Worm (Caenorhabditis elegans) whole organism, young adult: ENCODE data around the gene haf-3.

Source experiments
- B0019.2 ChIP-seq: fragments of 200-800 bp; sonication (Bioruptor generic); conservative IDR thresholded peaks from 2 replicates; pipeline ENCODE4 v1.3.6; 2022; ENCODE audit warnings: missing genetic modification reagents, missing genetic modification characterization, missing compliant biosample characterization
- B0336.3 ChIP-seq: fragments of 200-800 bp; sonication (Bioruptor generic); IDR thresholded peaks from 2 replicates; pipeline ENCODE4 v1.3.6; 2022; ENCODE audit warnings: missing genetic modification characterization, missing compliant biosample characterization
- C06A6.2 ChIP-seq: fragments of 200-800 bp; sonication (Bioruptor generic); conservative IDR thresholded peaks from 2 replicates; pipeline ENCODE4 v1.3.6; 2022; ENCODE audit warnings: missing genetic modification characterization, missing compliant biosample characterization
- D2030.7 ChIP-seq: fragments of 200-800 bp; sonication (Bioruptor generic); IDR thresholded peaks from 2 replicates; pipeline ENCODE4 v1.3.6; 2022; ENCODE audit warnings: missing genetic modification reagents, missing genetic modification characterization, missing compliant biosample characterization
- F52B5.7 ChIP-seq: sonication (generic microtip); optimal IDR thresholded peaks from 2 replicates; lab custom pipeline; 2016; ENCODE audit warnings: mild to moderate bottlenecking, missing genetic modification characterization, missing compliant biosample characterization
- F57A8.1 ChIP-seq: fragments of 200-800 bp; sonication (Bioruptor generic); optimal IDR thresholded peaks from 2 replicates; lab custom pipeline; 2018; ENCODE audit warnings: mild to moderate bottlenecking, missing genetic modification characterization, moderate library complexity, missing compliant biosample characterization
- F57C9.4 ChIP-seq: sonication (generic microtip); optimal IDR thresholded peaks from 2 replicates; lab custom pipeline; 2017; ENCODE audit warnings: mild to moderate bottlenecking, missing genetic modification characterization, missing compliant biosample characterization
- K12H6.12 ChIP-seq: fragments of 200-800 bp; sonication (Bioruptor generic); optimal IDR thresholded peaks from 2 replicates; lab custom pipeline; 2018; ENCODE audit warnings: mild to moderate bottlenecking, missing genetic modification characterization, missing compliant biosample characterization
- T07F8.4 ChIP-seq: sonication (generic microtip); optimal IDR thresholded peaks from 2 replicates; lab custom pipeline; 2016; ENCODE audit warnings: mild to moderate bottlenecking, missing genetic modification characterization, moderate library complexity, missing compliant biosample characterization
- Y56A3A.18 ChIP-seq: fragments of 200-800 bp; sonication (Bioruptor generic); IDR thresholded peaks from 2 replicates; pipeline ENCODE4 v1.3.6; 2022; ENCODE audit warnings: missing genetic modification reagents, missing genetic modification characterization, missing compliant biosample characterization
- Y79H2A.3 ChIP-seq: fragments of 200-800 bp; sonication (Bioruptor generic); conservative IDR thresholded peaks from 2 replicates; pipeline ENCODE4 v1.3.6; 2022; ENCODE audit warnings: missing genetic modification reagents, missing genetic modification characterization, missing compliant biosample characterization
- ama-1 ChIP-seq, 3 experiments: fragments of 150-350 bp in 1 of 3; sonication (generic microtip) in 2 of 3; optimal IDR thresholded peaks; 2 replicates each; lab custom pipeline; 2014 to 2018; ENCODE audit warnings: missing biosample characterization in 2 of 3, missing genetic modification characterization in 2 of 3, missing genetic modification reagents in 2 of 3
- aptf-2 ChIP-seq: fragments of 200-800 bp; sonication (Bioruptor generic); conservative IDR thresholded peaks from 2 replicates; pipeline ENCODE4 v1.3.6; 2022; ENCODE audit warnings: missing genetic modification reagents, missing genetic modification characterization, missing compliant biosample characterization
- attf-5 ChIP-seq: fragments of 200-800 bp; sonication (Bioruptor generic); optimal IDR thresholded peaks from 2 replicates; lab custom pipeline; 2018; ENCODE audit warnings: mild to moderate bottlenecking, missing genetic modification characterization, missing compliant biosample characterization
- ccch-3 ChIP-seq: fragments of 200-800 bp; sonication (Bioruptor generic); optimal IDR thresholded peaks from 2 replicates; lab custom pipeline; 2018; ENCODE audit warnings: mild to moderate bottlenecking, missing genetic modification characterization, missing compliant biosample characterization
- ceh-100 ChIP-seq: fragments of 200-800 bp; sonication (Bioruptor generic); IDR thresholded peaks from 2 replicates; pipeline ENCODE4 v1.3.6; 2022; ENCODE audit warnings: missing genetic modification reagents, missing genetic modification characterization, missing compliant biosample characterization
- ceh-40 ChIP-seq: fragments of 200-800 bp; sonication (Bioruptor generic); IDR thresholded peaks from 2 replicates; pipeline ENCODE4 v1.3.6; 2022; ENCODE audit warnings: missing genetic modification characterization, missing compliant biosample characterization
- ceh-79 ChIP-seq: sonication (generic microtip); optimal IDR thresholded peaks from 2 replicates; lab custom pipeline; 2017; ENCODE audit warnings: mild to moderate bottlenecking, missing genetic modification characterization, missing compliant biosample characterization
- chd-7 ChIP-seq: sonication (generic microtip); optimal IDR thresholded peaks from 2 replicates; lab custom pipeline; 2016; ENCODE audit warnings: mild to moderate bottlenecking, missing genetic modification characterization, moderate library complexity, missing compliant biosample characterization
- dpff-1 ChIP-seq: sonication (generic microtip); optimal IDR thresholded peaks from 2 replicates; lab custom pipeline; 2017; ENCODE audit warnings: mild to moderate bottlenecking, missing genetic modification characterization, missing compliant biosample characterization
- efl-1 ChIP-seq: fragments of 150-350 bp; optimal IDR thresholded peaks from 2 replicates; lab custom pipeline; 2014; ENCODE audit warnings: missing biosample characterization, missing genetic modification reagents, missing genetic modification characterization
- egrh-3 ChIP-seq: fragments of 200-800 bp; sonication (Bioruptor generic); IDR thresholded peaks from 2 replicates; pipeline ENCODE4 v1.3.6; 2022; ENCODE audit warnings: missing genetic modification reagents, missing genetic modification characterization, missing compliant biosample characterization
- ekl-4 ChIP-seq: fragments of 200-800 bp; sonication (Bioruptor generic); IDR thresholded peaks from 2 replicates; pipeline ENCODE4 v1.3.6; 2022; ENCODE audit warnings: missing genetic modification reagents, missing genetic modification characterization, missing compliant biosample characterization
- hlh-12 ChIP-seq: sonication (generic microtip); optimal IDR thresholded peaks from 2 replicates; lab custom pipeline; 2016; ENCODE audit warnings: missing genetic modification characterization, missing compliant biosample characterization
- hrde-1 ChIP-seq: sonication (generic microtip); optimal IDR thresholded peaks from 2 replicates; lab custom pipeline; 2016; ENCODE audit warnings: missing genetic modification characterization, mild to moderate bottlenecking, missing compliant biosample characterization, moderate library complexity, missing genotype, missing genetic modification reagents, borderline replicate concordance
- let-607 ChIP-seq, 2 experiments: fragments of 200-800 bp in 1 of 2; sonication (Bioruptor generic) in 1 of 2; sonication (generic microtip) in 1 of 2; optimal IDR thresholded peaks; 2 replicates each; lab custom pipeline; 2016 to 2018; ENCODE audit warnings: mild to moderate bottlenecking in 2 of 2, missing compliant biosample characterization in 2 of 2, missing genetic modification characterization in 2 of 2, moderate library complexity in 2 of 2, missing genotype in 1 of 2
- lin-26 ChIP-seq: fragments of 200-800 bp; sonication (Bioruptor generic); IDR thresholded peaks from 2 replicates; pipeline ENCODE4 v1.3.6; 2022; ENCODE audit warnings: missing genetic modification reagents, missing genetic modification characterization, missing compliant biosample characterization
- lin-54 ChIP-seq: fragments of 200-800 bp; sonication (Bioruptor generic); optimal IDR thresholded peaks from 2 replicates; lab custom pipeline; 2018; ENCODE audit warnings: mild to moderate bottlenecking, missing genetic modification characterization, missing compliant biosample characterization
- lir-1 ChIP-seq: fragments of 200-800 bp; sonication (Bioruptor generic); conservative IDR thresholded peaks from 2 replicates; pipeline ENCODE4 v1.3.6; 2022; ENCODE audit warnings: missing genetic modification reagents, missing genetic modification characterization, missing compliant biosample characterization
- lsl-1 ChIP-seq: fragments of 200-800 bp; sonication (Bioruptor generic); optimal IDR thresholded peaks from 2 replicates; lab custom pipeline; 2018; ENCODE audit warnings: mild to moderate bottlenecking, missing genetic modification characterization, moderate library complexity, missing compliant biosample characterization
- madf-3 ChIP-seq: fragments of 200-800 bp; sonication (Bioruptor generic); IDR thresholded peaks from 2 replicates; pipeline ENCODE4 v1.3.6; 2022; ENCODE audit warnings: missing genetic modification reagents, missing genetic modification characterization, missing compliant biosample characterization
- mes-4 ChIP-seq: sonication (generic microtip); optimal IDR thresholded peaks from 2 replicates; lab custom pipeline; 2016; ENCODE audit warnings: missing genotype, missing genetic modification characterization, missing compliant biosample characterization
- nfya-1 ChIP-seq: sonication (generic microtip); optimal IDR thresholded peaks from 2 replicates; lab custom pipeline; 2017; ENCODE audit warnings: antibody characterized with exemption, missing compliant biosample characterization, missing genetic modification characterization, borderline replicate concordance; ENCODE audit not compliant: insufficient read depth
- nfya-2 ChIP-seq: fragments of 200-800 bp; sonication (Bioruptor generic); IDR thresholded peaks from 2 replicates; pipeline ENCODE4 v1.3.6; 2022; ENCODE audit warnings: missing genetic modification reagents, missing genetic modification characterization, missing compliant biosample characterization
- nhr-179 ChIP-seq: sonication (generic microtip); optimal IDR thresholded peaks from 2 replicates; lab custom pipeline; 2016; ENCODE audit warnings: mild to moderate bottlenecking, missing genetic modification characterization, missing compliant biosample characterization
- nhr-27 ChIP-seq: fragments of 200-800 bp; sonication (Bioruptor generic); optimal IDR thresholded peaks from 2 replicates; lab custom pipeline; 2018; ENCODE audit warnings: mild to moderate bottlenecking, missing genetic modification characterization, moderate library complexity, missing compliant biosample characterization
- nhr-90 ChIP-seq: sonication (generic microtip); optimal IDR thresholded peaks from 2 replicates; lab custom pipeline; 2016; ENCODE audit warnings: missing genotype, mild to moderate bottlenecking, missing genetic modification characterization, missing compliant biosample characterization
- pha-4 ChIP-seq: fragments of 150-350 bp; sonication (generic microtip); optimal IDR thresholded peaks from 2 replicates; lab custom pipeline; 2014; ENCODE audit warnings: missing biosample characterization, missing genetic modification reagents, missing genetic modification characterization
- snpc-4 ChIP-seq, 5 experiments: fragments of 150-350 bp in 1 of 5; sonication (generic microtip) in 4 of 5; optimal IDR thresholded peaks; 2 replicates each; lab custom pipeline; 2014 to 2018; ENCODE audit warnings: missing genetic modification characterization in 5 of 5, missing biosample characterization in 3 of 5, antibody characterized with exemption in 2 of 5, mild to moderate bottlenecking in 2 of 5, missing compliant biosample characterization in 2 of 5, missing genotype in 2 of 5, moderate library complexity in 2 of 5, missing genetic modification reagents in 1 of 5
- sptf-2 ChIP-seq: fragments of 200-800 bp; sonication (Bioruptor generic); optimal IDR thresholded peaks from 2 replicates; lab custom pipeline; 2018; ENCODE audit warnings: mild to moderate bottlenecking, missing genetic modification characterization, missing compliant biosample characterization
- tbp1 ChIP-seq: fragments of 200-800 bp; sonication (Bioruptor generic); optimal IDR thresholded peaks from 2 replicates; lab custom pipeline; 2018; ENCODE audit warnings: mild to moderate bottlenecking, missing genetic modification characterization, missing compliant biosample characterization
- unc-62 ChIP-seq: fragments of 150-350 bp; optimal IDR thresholded peaks from 2 replicates; lab custom pipeline; 2014; ENCODE audit warnings: missing biosample characterization, missing genetic modification reagents, missing genetic modification characterization
- ztf-25 ChIP-seq: fragments of 200-800 bp; sonication (Bioruptor generic); IDR thresholded peaks from 2 replicates; pipeline ENCODE4 v1.3.6; 2022; ENCODE audit warnings: missing genetic modification reagents, missing genetic modification characterization, missing compliant biosample characterization
- ztf-3 ChIP-seq: fragments of 200-800 bp; sonication (Bioruptor generic); optimal IDR thresholded peaks from 2 replicates; lab custom pipeline; 2018; ENCODE audit warnings: mild to moderate bottlenecking, missing genetic modification characterization, missing compliant biosample characterization

haf-3 gene

ce11 chrV:15732209-15732608, 33.8 kb downstream of the haf-3 start, which contains the start of gene str-38:
TSS of gene str-38 (minus strand) at chrV:15732309.
- TF ChIP-seq ztf-25 (no peak), hlh-12 (tag; lab: Kevin White, UChicago) (no peak), let-607 (tag; optimal IDR thresholded peaks at IDR 0.05; lab: Kevin White, UChicago) (no peak), snpc-4 (GFP tag; optimal IDR thresholded peaks at IDR 0.05; lab: Kevin White, UChicago) (no peak), snpc-4 (tag; optimal IDR thresholded peaks at IDR 0.05; lab: Kevin White, UChicago) (no peak), F57A8.1 (no peak), ceh-79 (tag; lab: Kevin White, UChicago) (no peak), ceh-40 (GFP tag; lab: Robert Waterston, UW) (no peak), tbp1 (GFP tag; lab: Kevin White, UChicago) (no peak), pha-4 (no peak), F57C9.4 (tag; lab: Kevin White, UChicago) (no peak)

ce11 chrV:15730459-15730858, 35.5 kb downstream of the haf-3 start, which contains the start of gene Y6E2A.10:
TSS of gene Y6E2A.10 (minus strand) at chrV:15730559.
- TF ChIP-seq ekl-4 (GFP tag; lab: Robert Waterston, UW) (no peak), ztf-25 (no peak), unc-62 (GFP tag; lab: Kevin White, UChicago) (no peak), C06A6.2 (no peak), F52B5.7 (tag; lab: Kevin White, UChicago) (no peak), nfya-1 (tag; lab: Kevin White, UChicago) (no peak), egrh-3 (GFP tag; lab: Robert Waterston, UW) (no peak), Y56A3A.18 (GFP tag; lab: Robert Waterston, UW) (no peak), dpff-1 (tag; lab: Kevin White, UChicago) (no peak), ama-1 (optimal IDR thresholded peaks at IDR 0.05; lab: Kevin White, UChicago) (no peak), ama-1 (GFP tag; optimal IDR thresholded peaks at IDR 0.05; lab: Kevin White, UChicago) (no peak), B0019.2 (GFP tag; lab: Robert Waterston, UW) (no peak), Y79H2A.3 (GFP tag; lab: Robert Waterston, UW) (no peak), lin-54 (GFP tag; lab: Kevin White, UChicago) (no peak), ceh-100 (no peak), ztf-3 (no peak), pha-4 (no peak), D2030.7 (GFP tag; lab: Robert Waterston, UW) (no peak), snpc-4 (GFP tag; optimal IDR thresholded peaks at IDR 0.05; lab: Kevin White, UChicago) (no peak), snpc-4 (tag; optimal IDR thresholded peaks at IDR 0.05; lab: Kevin White, UChicago) (no peak), lin-26 (GFP tag; lab: Robert Waterston, UW) (no peak), chd-7 (tag; lab: Kevin White, UChicago) (no peak)

- TF ChIP-seq hrde-1 (tag; lab: Kevin White, UChicago), result no peak
- TF ChIP-seq ztf-3, result no peak
- TF ChIP-seq madf-3 (GFP tag; lab: Robert Waterston, UW), result no peak
- no peak for TF ChIP-seq aptf-2 (GFP tag; lab: Robert Waterston, UW)
- TF ChIP-seq efl-1 (GFP tag; lab: Kevin White, UChicago), result no peak
- no peak for TF ChIP-seq nhr-90 (tag; lab: Kevin White, UChicago)
- no peak for TF ChIP-seq nfya-2 (GFP tag; lab: Robert Waterston, UW)
- no peak for TF ChIP-seq attf-5 (GFP tag; lab: Kevin White, UChicago)
- no peak for TF ChIP-seq K12H6.12 (tag; lab: Kevin White, UChicago)
- no peak for TF ChIP-seq ccch-3 (GFP tag; lab: Kevin White, UChicago)
- TF ChIP-seq nhr-179 (tag; lab: Kevin White, UChicago), result no peak
- TF ChIP-seq mes-4, result no peak
- no peak for TF ChIP-seq ztf-25
- TF ChIP-seq lsl-1 (GFP tag; lab: Kevin White, UChicago), result no peak
- TF ChIP-seq ceh-100, result no peak
- no peak for TF ChIP-seq T07F8.4 (tag; lab: Kevin White, UChicago)
- no peak for TF ChIP-seq nhr-27
- TF ChIP-seq sptf-2, result no peak
- no peak for TF ChIP-seq lir-1 (GFP tag; lab: Robert Waterston, UW)
- no peak for TF ChIP-seq B0336.3 (GFP tag; lab: Robert Waterston, UW)
These were observed 39.4 kb downstream of the haf-3 start, which contains the start of the genes irld-57 and sfxn-1.3 for ce11 chrV:15726610-15727009. TSS of gene irld-57 (minus strand) at chrV:15726710. TSS of gene sfxn-1.3 (plus strand) at chrV:15726841.
